Worm (Caenorhabditis elegans) whole organism, midembryonic: ENCODE measurements around the gene F58F12.2.

Experiments used
- flt-1 ChIP-seq: fragments of 200-800 bp; sonication (Bioruptor generic); IDR thresholded peaks from 2 replicates; pipeline ENCODE4 v1.3.6; 2022; ENCODE audit warnings: missing genetic modification characterization, missing compliant biosample characterization
- med-1 ChIP-seq: sonication (generic microtip); optimal IDR thresholded peaks from 2 replicates; lab custom pipeline; 2017; ENCODE audit warnings: missing genetic modification characterization, mild to moderate bottlenecking, missing compliant biosample characterization, antibody characterized with exemption, missing genetic modification reagents; ENCODE audit not compliant: insufficient read depth

ce11 chrII:6349968-6350367, 37.9 kb downstream of the F58F12.2 start:
- TF ChIP-seq flt-1 (GFP tag; lab: Robert Waterston, UW) (no peak), med-1 (no peak)
